Worm (Caenorhabditis elegans) whole organism, midembryonic: ENCODE data around the gene ZK1236.5.

Experiments used
- flt-1 ChIP-seq: fragments of 200-800 bp; sonication (Bioruptor generic); IDR thresholded peaks from 2 replicates; pipeline ENCODE4 v1.3.6; 2022; ENCODE audit warnings: missing genetic modification characterization, missing compliant biosample characterization
- klf-2 ChIP-seq: fragments of 200-800 bp; sonication (Bioruptor generic); conservative IDR thresholded peaks from 2 replicates; pipeline ENCODE4 v1.3.6; 2022; ENCODE audit warnings: missing genetic modification reagents, missing genetic modification characterization, missing compliant biosample characterization
- ref-1 ChIP-seq: fragments of 200-800 bp; sonication (Bioruptor generic); conservative IDR thresholded peaks from 2 replicates; pipeline ENCODE4 v1.3.6; 2022; ENCODE audit warnings: missing genetic modification reagents, missing genetic modification characterization, missing compliant biosample characterization
- tab-1 ChIP-seq: fragments of 200-800 bp; sonication (Bioruptor generic); IDR thresholded peaks from 2 replicates; pipeline ENCODE4 v1.3.6; 2022; ENCODE audit warnings: missing genetic modification characterization, missing compliant biosample characterization
- ztf-23 ChIP-seq: fragments of 200-800 bp; sonication (Bioruptor generic); IDR thresholded peaks from 2 replicates; pipeline ENCODE4 v1.3.6; 2022; ENCODE audit warnings: missing genetic modification reagents, missing genetic modification characterization, missing compliant biosample characterization
- ztf-29 ChIP-seq: fragments of 200-800 bp; sonication (Bioruptor generic); IDR thresholded peaks from 2 replicates; pipeline ENCODE4 v1.3.6; 2022; ENCODE audit warnings: missing genetic modification reagents, missing genetic modification characterization, missing compliant biosample characterization

DNA sequence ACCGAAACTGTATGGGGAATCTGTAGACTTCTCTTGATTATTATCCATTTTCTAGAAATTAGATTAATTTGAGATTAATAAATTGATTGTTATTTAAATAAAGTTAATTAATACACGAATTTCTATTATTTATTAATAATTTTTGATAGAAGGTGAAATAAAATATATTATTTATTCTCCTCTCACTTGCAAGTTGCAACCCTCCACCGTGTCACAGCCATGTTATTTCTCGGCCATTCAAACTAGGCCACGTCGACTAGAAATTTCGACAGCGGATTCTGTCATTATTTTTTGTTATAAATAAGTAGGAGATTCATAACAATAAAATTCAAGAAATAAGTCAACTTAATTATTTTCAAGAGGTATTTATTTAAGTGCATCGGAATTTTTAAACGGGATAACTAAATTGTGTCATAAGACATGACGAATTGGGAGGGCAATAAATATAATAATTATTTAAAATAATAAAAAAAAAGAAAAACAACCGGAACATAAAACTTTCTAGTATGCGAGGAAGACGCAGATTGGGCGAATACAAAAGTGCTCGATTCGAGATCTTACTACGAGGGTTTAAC lies 11.6 kb upstream of the ZK1236.5 start, which contains the start of gene ufbp-1:
- no peak for TF ChIP-seq tab-1 (GFP tag; lab: Robert Waterston, UW)
- TF ChIP-seq ztf-23: no peak
- TF ChIP-seq flt-1 (GFP tag; lab: Robert Waterston, UW): 0 out of 2 replicates have a peak, but pooled peaks have one; percentile 23
- TF ChIP-seq klf-2: no peak
- TF ChIP-seq ref-1 (GFP tag; lab: Robert Waterston, UW): no peak
- TF ChIP-seq ztf-29 (GFP tag; lab: Robert Waterston, UW): no peak
